Fruit fly (Drosophila melanogaster) whole organism, adult: ENCODE measurements around the gene Sfxn2.

Experiments
- CG7101 ChIP-seq: fragments of 200-800 bp; sonication (Bioruptor generic); optimal IDR thresholded peaks from 2 replicates; lab custom pipeline; 2018; ENCODE audit warnings: missing biosample characterization, mild to moderate bottlenecking, missing genetic modification characterization, moderate library complexity
- cnc ChIP-seq, 2 experiments: fragments of >200 bp; optimal IDR thresholded peaks; 2 replicates each; lab custom pipeline; 2017
- ovo ChIP-seq: fragments of 200-800 bp; sonication (Bioruptor generic); optimal IDR thresholded peaks from 2 replicates; lab custom pipeline; 2016; ENCODE audit warnings: missing biosample characterization, missing genetic modification characterization
- toe ChIP-seq: fragments of 200-800 bp; sonication (Bioruptor generic); optimal IDR thresholded peaks from 2 replicates; lab custom pipeline; 2016; ENCODE audit warnings: missing biosample characterization, missing genetic modification characterization

- TF ChIP-seq CG7101 (tag; lab: Kevin White, UChicago), result no peak
- TF ChIP-seq cnc (optimal IDR thresholded peaks at IDR 0.05; lab: Kevin White, UChicago), result no peak
- TF ChIP-seq ovo (GFP tag; lab: Kevin White, UChicago), result no peak
- no peak for TF ChIP-seq toe
These were observed 34.1 kb downstream of the Sfxn2 start for dm6 chr3L:19097102-19097501.
